Fruit fly (Drosophila melanogaster) whole organism, embryonic: ENCODE data around the gene UQCR-14.
A peak's percentile ranks its signal among the peaks of the same experiment; 100 is the strongest.

ENCODE experiments used
- ATbp ChIP-seq: fragments of 200-800 bp; sonication (Bioruptor generic); optimal IDR thresholded peaks from 2 replicates; lab custom pipeline; 2017; ENCODE audit warnings: missing biosample characterization, mild to moderate bottlenecking, missing genetic modification characterization, missing genetic modification reagents
- Atf6 ChIP-seq: fragments of 200-800 bp; sonication (Bioruptor generic); IDR thresholded peaks from 2 replicates; pipeline ENCODE4 v1.3.6; 2022; ENCODE audit warnings: missing biosample characterization, missing genetic modification characterization
- Awh ChIP-seq: fragments of 200-800 bp; sonication (Bioruptor generic); IDR thresholded peaks from 2 replicates; pipeline ENCODE4, ENCODE4 v1.3.6; 2022; ENCODE audit warnings: missing biosample characterization, missing genetic modification characterization
- Blimp-1 ChIP-seq: fragments of 200-800 bp; sonication (Bioruptor generic); optimal IDR thresholded peaks from 3 replicates; lab custom pipeline; 2018; ENCODE audit warnings: missing biosample characterization, missing genetic modification characterization, mild to moderate bottlenecking, moderate library complexity, missing genetic modification reagents
- CG11504 ChIP-seq: fragments of 200-800 bp; sonication (Bioruptor generic); optimal IDR thresholded peaks from 3 replicates; lab custom pipeline; 2019; ENCODE audit warnings: missing biosample characterization, mild to moderate bottlenecking, missing genetic modification characterization, moderate library complexity
- CG15011 ChIP-seq: fragments of 200-800 bp; sonication (Bioruptor generic); optimal IDR thresholded peaks from 3 replicates; lab custom pipeline; 2018; ENCODE audit warnings: missing biosample characterization, mild to moderate bottlenecking, missing genetic modification characterization
- CG15073 ChIP-seq: fragments of 200-800 bp; sonication (Bioruptor generic); optimal IDR thresholded peaks from 2 replicates; lab custom pipeline; 2016; ENCODE audit warnings: missing biosample characterization, missing genetic modification characterization
- CG1602 ChIP-seq: fragments of 200-800 bp; sonication (Bioruptor generic); optimal IDR thresholded peaks from 3 replicates; lab custom pipeline; 2016; ENCODE audit warnings: missing biosample characterization, missing genetic modification characterization
- CG1792 ChIP-seq: fragments of 200-800 bp; sonication (Bioruptor generic); optimal IDR thresholded peaks from 2 replicates; lab custom pipeline; 2016; ENCODE audit warnings: missing biosample characterization, missing genetic modification characterization
- CG2712 ChIP-seq: fragments of 200-800 bp; optimal IDR thresholded peaks from 3 replicates; lab custom pipeline; 2019; ENCODE audit warnings: missing biosample characterization, mild to moderate bottlenecking, missing genetic modification characterization, moderate library complexity
- CG34422 ChIP-seq: fragments of 200-800 bp; sonication (Bioruptor generic); IDR thresholded peaks from 3 replicates; pipeline ENCODE4 v1.3.6; 2022; ENCODE audit warnings: missing biosample characterization, missing genetic modification characterization
- CG43689 ChIP-seq: fragments of 200-800 bp; sonication (Bioruptor generic); IDR thresholded peaks from 2 replicates; pipeline ENCODE4 v1.3.6; 2022; ENCODE audit warnings: missing biosample characterization, missing genetic modification characterization
- CG4424 ChIP-seq: fragments of 200-800 bp; sonication (Bioruptor generic); optimal IDR thresholded peaks from 3 replicates; lab custom pipeline; 2016; ENCODE audit warnings: missing biosample characterization, missing genetic modification characterization
- CG5245 ChIP-seq: fragments of 200-800 bp; sonication (Bioruptor generic); optimal IDR thresholded peaks from 3 replicates; lab custom pipeline; 2016; ENCODE audit warnings: missing biosample characterization, missing genetic modification characterization
- CG5953 ChIP-seq: fragments of 200-800 bp; sonication (Bioruptor generic); IDR thresholded peaks from 2 replicates; pipeline ENCODE4 v1.3.6; 2022; ENCODE audit warnings: missing biosample characterization, missing genetic modification characterization
- CG7786 ChIP-seq: fragments of 200-800 bp; sonication (Bioruptor generic); optimal IDR thresholded peaks from 2 replicates; lab custom pipeline; 2016; ENCODE audit warnings: missing biosample characterization, missing genetic modification characterization
- CG7928 ChIP-seq: fragments of 200-800 bp; sonication (Bioruptor generic); optimal IDR thresholded peaks from 2 replicates; lab custom pipeline; 2017; ENCODE audit warnings: missing biosample characterization, mild to moderate bottlenecking, missing genetic modification characterization
- CG8281 ChIP-seq: fragments of 200-800 bp; sonication (Bioruptor generic); optimal IDR thresholded peaks from 2 replicates; lab custom pipeline; 2018; ENCODE audit warnings: missing biosample characterization, mild to moderate bottlenecking, missing genetic modification characterization, moderate library complexity
- CkIIα-i1 ChIP-seq: fragments of 200-800 bp; sonication (Bioruptor generic); IDR thresholded peaks from 2 replicates; pipeline ENCODE4 v1.3.6; 2022; ENCODE audit warnings: missing biosample characterization, missing genetic modification characterization
- Dll ChIP-seq: fragments of 200-800 bp; sonication (Bioruptor generic); IDR thresholded peaks from 4 replicates; pipeline ENCODE4 v1.3.6; 2022; ENCODE audit warnings: missing biosample characterization, missing genetic modification characterization; ENCODE audit not compliant: partially characterized antibody
- Ets97D ChIP-seq: fragments of 200-800 bp; sonication (Bioruptor generic); optimal IDR thresholded peaks from 3 replicates; lab custom pipeline; 2016; ENCODE audit warnings: missing biosample characterization, missing genetic modification characterization
- H15 ChIP-seq: fragments of 200-800 bp; sonication (Bioruptor generic); IDR thresholded peaks from 3 replicates; pipeline ENCODE4 v1.3.6; 2022; ENCODE audit warnings: missing biosample characterization, missing genetic modification characterization
- Hr51 ChIP-seq, 2 experiments: fragments of 200-800 bp; sonication (Bioruptor generic); optimal IDR thresholded peaks; 2 replicates in 1 of 2; 3 replicates in 1 of 2; lab custom pipeline; 2016 to 2018; ENCODE audit warnings: missing biosample characterization in 2 of 2, missing genetic modification characterization in 2 of 2, mild to moderate bottlenecking in 1 of 2, moderate library complexity in 1 of 2
- Jarid2 ChIP-seq: fragments of 200-800 bp; sonication (Bioruptor generic); optimal IDR thresholded peaks from 3 replicates; lab custom pipeline; 2017; ENCODE audit warnings: mild to moderate bottlenecking, missing biosample characterization, missing genetic modification reagents, missing genetic modification characterization
- Lhr ChIP-seq: fragments of 200-800 bp; sonication (Bioruptor generic); optimal IDR thresholded peaks from 3 replicates; lab custom pipeline; 2017; ENCODE audit warnings: mild to moderate bottlenecking, missing biosample characterization, missing genetic modification reagents, missing genetic modification characterization
- MBD-R2 ChIP-seq: fragments of 200-800 bp; sonication (Bioruptor generic); IDR thresholded peaks from 2 replicates; pipeline ENCODE4 v1.3.6; 2022; ENCODE audit warnings: missing biosample characterization, missing genetic modification characterization
- NC2α ChIP-seq: fragments of 200-800 bp; sonication (Bioruptor generic); optimal IDR thresholded peaks from 2 replicates; lab custom pipeline; 2016; ENCODE audit warnings: missing biosample characterization, missing genetic modification characterization
- NfI ChIP-seq: fragments of 200-800 bp; sonication (Bioruptor generic); optimal IDR thresholded peaks from 3 replicates; lab custom pipeline; 2018; ENCODE audit warnings: missing biosample characterization, mild to moderate bottlenecking, missing genetic modification characterization, moderate library complexity
- Side ChIP-seq: fragments of 200-800 bp; sonication (Bioruptor generic); optimal IDR thresholded peaks from 2 replicates; lab custom pipeline; 2016; ENCODE audit warnings: missing biosample characterization, missing genetic modification characterization
- Sox102F ChIP-seq: fragments of 200-800 bp; sonication (Bioruptor generic); optimal IDR thresholded peaks from 2 replicates; lab custom pipeline; 2018; ENCODE audit warnings: missing biosample characterization, mild to moderate bottlenecking, missing genetic modification characterization, moderate library complexity
- TFAM ChIP-seq: fragments of 200-800 bp; sonication (Bioruptor generic); optimal IDR thresholded peaks from 2 replicates; lab custom pipeline; 2017; ENCODE audit warnings: missing biosample characterization, missing genetic modification characterization, inconsistent platforms
- amos ChIP-seq: fragments of 200-800 bp; sonication (Bioruptor generic); IDR thresholded peaks from 2 replicates; pipeline ENCODE4 v1.3.6; 2022; ENCODE audit warnings: missing biosample characterization, missing genetic modification characterization; ENCODE audit not compliant: partially characterized antibody
- ara ChIP-seq: fragments of 200-800 bp; sonication (Bioruptor generic); IDR thresholded peaks from 2 replicates; pipeline ENCODE4 v1.3.6; 2022; ENCODE audit warnings: missing biosample characterization, missing genetic modification characterization
- bsh ChIP-seq, 2 experiments: fragments of 200-800 bp; sonication (Bioruptor generic); optimal IDR thresholded peaks; 2 replicates each; lab custom pipeline; 2017 to 2018; ENCODE audit warnings: mild to moderate bottlenecking in 2 of 2, missing biosample characterization in 2 of 2, missing genetic modification characterization in 2 of 2, moderate library complexity in 1 of 2
- ci ChIP-seq: fragments of 200-800 bp; sonication (Bioruptor generic); IDR thresholded peaks from 3 replicates; pipeline ENCODE4 v1.3.6; 2022; ENCODE audit warnings: missing biosample characterization, missing genetic modification characterization
- croc ChIP-seq: fragments of 200-800 bp; sonication (Bioruptor generic); conservative IDR thresholded peaks from 3 replicates; pipeline ENCODE4 v1.3.6; 2022; ENCODE audit warnings: missing biosample characterization, missing genetic modification characterization
- ewg ChIP-seq: fragments of 200-800 bp; sonication (Bioruptor generic); optimal IDR thresholded peaks from 3 replicates; lab custom pipeline; 2017; ENCODE audit warnings: mild to moderate bottlenecking, missing biosample characterization, missing genetic modification reagents, missing genetic modification characterization
- fd102C ChIP-seq: fragments of 200-800 bp; sonication (Bioruptor generic); optimal IDR thresholded peaks from 2 replicates; lab custom pipeline; 2018; ENCODE audit warnings: missing biosample characterization, mild to moderate bottlenecking, missing genetic modification characterization, moderate library complexity
- inv ChIP-seq: fragments of 200-800 bp; sonication (Bioruptor generic); IDR thresholded peaks from 2 replicates; pipeline ENCODE4 v1.3.6; 2022; ENCODE audit warnings: missing biosample characterization, missing genetic modification characterization; ENCODE audit not compliant: partially characterized antibody
- ken ChIP-seq: fragments of 200-800 bp; sonication (Bioruptor generic); IDR thresholded peaks from 3 replicates; pipeline ENCODE4 v1.3.6; 2022; ENCODE audit warnings: missing biosample characterization, missing genetic modification characterization
- p53 ChIP-seq: fragments of 200-800 bp; sonication (Bioruptor generic); optimal IDR thresholded peaks from 2 replicates; lab custom pipeline; 2016; ENCODE audit warnings: missing biosample characterization, missing genetic modification characterization
- pros ChIP-seq: fragments of 200-800 bp; sonication (Bioruptor generic); optimal IDR thresholded peaks from 3 replicates; lab custom pipeline; 2019; ENCODE audit warnings: missing biosample characterization, mild to moderate bottlenecking, missing genetic modification characterization, moderate library complexity
- psq ChIP-seq: fragments of 200-800 bp; sonication (Bioruptor generic); optimal IDR thresholded peaks from 2 replicates; lab custom pipeline; 2017; ENCODE audit warnings: missing biosample characterization, missing genetic modification characterization
- repo ChIP-seq: fragments of 200-800 bp; sonication (Bioruptor generic); optimal IDR thresholded peaks from 2 replicates; lab custom pipeline; 2016; ENCODE audit warnings: missing biosample characterization, missing genetic modification characterization
- run ChIP-seq: fragments of 200-800 bp; sonication (Bioruptor generic); optimal IDR thresholded peaks from 3 replicates; lab custom pipeline; 2018; ENCODE audit warnings: missing biosample characterization, mild to moderate bottlenecking, missing genetic modification characterization
- salm ChIP-seq: fragments of 200-800 bp; sonication (Bioruptor generic); optimal IDR thresholded peaks from 2 replicates; lab custom pipeline; 2018; ENCODE audit warnings: missing biosample characterization, mild to moderate bottlenecking, missing genetic modification characterization
- sim ChIP-seq: fragments of 200-800 bp; sonication (Bioruptor generic); IDR thresholded peaks from 2 replicates; pipeline ENCODE4 v1.3.6; 2022; ENCODE audit warnings: missing biosample characterization, missing genetic modification characterization
- tgo ChIP-seq: fragments of 200-800 bp; sonication (Bioruptor generic); IDR thresholded peaks from 3 replicates; pipeline ENCODE4 v1.3.6; 2022; ENCODE audit warnings: missing biosample characterization, missing genetic modification characterization
- tup ChIP-seq: fragments of 200-800 bp; sonication (Bioruptor generic); optimal IDR thresholded peaks from 2 replicates; lab custom pipeline; 2016; ENCODE audit warnings: missing biosample characterization, mild to moderate bottlenecking, missing genetic modification characterization, moderate library complexity
- vfl ChIP-seq: fragments of 200-800 bp; sonication (Bioruptor generic); optimal IDR thresholded peaks from 2 replicates; lab custom pipeline; 2016; ENCODE audit warnings: missing biosample characterization, missing genetic modification characterization
- wor ChIP-seq: fragments of 200-800 bp; sonication (Bioruptor generic); IDR thresholded peaks from 2 replicates; pipeline ENCODE4 v1.3.6; 2022; ENCODE audit warnings: missing biosample characterization, missing genetic modification characterization

UQCR-14 gene

dm6 chrX:16270795-16271194 is 15.3 kb upstream of the UQCR-14 start, which contains the start of gene Mfe2 (continued):
- TF ChIP-seq run (tag; lab: Kevin White, UChicago) (no peak), salm (tag; lab: Kevin White, UChicago) (no peak), CkIIα-i1 (GFP tag; lab: Robert Waterston, UW) (no peak), MBD-R2 (peak; percentile 66), Blimp-1 (GFP tag; lab: Kevin White, UChicago) (no peak), CG2712 (tag; lab: Kevin White, UChicago) (peak; percentile 41), fd102C (GFP tag; lab: Kevin White, UChicago) (no peak), bsh (GFP tag; optimal IDR thresholded peaks at IDR 0.05; lab: Kevin White, UChicago) (peak; percentile 20 to 60), p53 (GFP tag; lab: Kevin White, UChicago) (peak; percentile 59), inv (peak; percentile 31; the same call in 1 of the 2 replicates), H15 (GFP tag; lab: Robert Waterston, UW) (peak; percentile 24; the same call in 1 of the 3 replicates), tgo (GFP tag; lab: Robert Waterston, UW) (peak; percentile 23; the same call in 1 of the 3 replicates), pros (GFP tag; lab: Kevin White, UChicago) (no peak), CG5953 (no peak), TFAM (no peak), CG1792 (peak; percentile 31), Jarid2 (GFP tag; lab: Kevin White, UChicago) (peak; percentile 24), CG4424 (GFP tag; lab: Kevin White, UChicago) (peak; percentile 33), Hr51 (GFP tag; optimal IDR thresholded peaks at IDR 0.05; lab: Kevin White, UChicago) (peak in 1 of 2 experiments; percentile 41), ewg (GFP tag; lab: Kevin White, UChicago) (peak; percentile 34), ken (GFP tag; lab: Robert Waterston, UW) (peak; percentile 72), vfl (peak; percentile 33), Dll (GFP tag; lab: Robert Waterston, UW) (peak; percentile 50; the same call in 3 of the 4 replicates), croc (GFP tag; lab: Robert Waterston, UW) (no peak), CG1602 (GFP tag; lab: Kevin White, UChicago) (peak; percentile 26), CG7786 (GFP tag; lab: Kevin White, UChicago) (peak; percentile 77), NfI (GFP tag; lab: Kevin White, UChicago) (peak; percentile 46), ci (GFP tag; lab: Robert Waterston, UW) (peak; percentile 65; the same call in 1 of the 3 replicates), Sox102F (GFP tag; lab: Kevin White, UChicago) (no peak), repo (GFP tag; lab: Kevin White, UChicago) (peak; percentile 45), ara (no peak), CG15011 (GFP tag; lab: Kevin White, UChicago) (no peak), CG5245 (GFP tag; lab: Kevin White, UChicago) (peak; percentile 35), wor (GFP tag; lab: Robert Waterston, UW) (no peak; the same call in 1 of the 2 replicates), amos (GFP tag; lab: Robert Waterston, UW) (peak; percentile 49; the same call in 1 of the 2 replicates), Side (GFP tag; lab: Kevin White, UChicago) (peak; percentile 59), CG8281 (no peak), psq (GFP tag; lab: Kevin White, UChicago) (no peak), CG11504 (tag; lab: Kevin White, UChicago) (no peak), CG43689 (GFP tag; lab: Robert Waterston, UW) (no peak), ATbp (no peak), Lhr (GFP tag; lab: Kevin White, UChicago) (peak; percentile 91), Awh (GFP tag; lab: Robert Waterston, UW) (no peak), CG7928 (GFP tag; lab: Kevin White, UChicago) (peak; percentile 44), NC2α (GFP tag; lab: Kevin White, UChicago) (peak; percentile 1), Ets97D (GFP tag; lab: Kevin White, UChicago) (peak; percentile 88), CG15073 (GFP tag; lab: Kevin White, UChicago) (no peak), sim (GFP tag; lab: Robert Waterston, UW) (no peak), tup (GFP tag; lab: Kevin White, UChicago) (no peak), Atf6 (GFP tag; lab: Robert Waterston, UW) (no peak), CG34422 (GFP tag; lab: Robert Waterston, UW) (no peak)
